Worm (Caenorhabditis elegans) whole organism, young adult: ENCODE data around the gene srbc-34.
A peak's percentile ranks its signal among the peaks of the same experiment; 100 is the strongest.

Source experiments
- B0019.2 ChIP-seq: fragments of 200-800 bp; sonication (Bioruptor generic); conservative IDR thresholded peaks from 2 replicates; pipeline ENCODE4 v1.3.6; 2022; ENCODE audit warnings: missing genetic modification reagents, missing genetic modification characterization, missing compliant biosample characterization
- B0035.1 ChIP-seq: sonication (generic microtip); optimal IDR thresholded peaks from 2 replicates; lab custom pipeline; 2016; ENCODE audit warnings: missing genetic modification characterization, mild to moderate bottlenecking, missing compliant biosample characterization, missing genotype, missing genetic modification reagents
- C06A6.2 ChIP-seq: fragments of 200-800 bp; sonication (Bioruptor generic); conservative IDR thresholded peaks from 2 replicates; pipeline ENCODE4 v1.3.6; 2022; ENCODE audit warnings: missing genetic modification characterization, missing compliant biosample characterization
- C17E4.6 ChIP-seq: fragments of 200-800 bp; sonication (Bioruptor generic); IDR thresholded peaks from 2 replicates; pipeline ENCODE4 v1.3.6; 2022; ENCODE audit warnings: missing genetic modification reagents, missing genetic modification characterization, missing compliant biosample characterization
- D2030.7 ChIP-seq: fragments of 200-800 bp; sonication (Bioruptor generic); IDR thresholded peaks from 2 replicates; pipeline ENCODE4 v1.3.6; 2022; ENCODE audit warnings: missing genetic modification reagents, missing genetic modification characterization, missing compliant biosample characterization
- F22D6.2 ChIP-seq: sonication (generic microtip); optimal IDR thresholded peaks from 2 replicates; lab custom pipeline; 2016; ENCODE audit warnings: mild to moderate bottlenecking, missing genetic modification characterization, missing compliant biosample characterization
- F33H1.4 ChIP-seq: fragments of 200-800 bp; sonication (Bioruptor generic); IDR thresholded peaks from 2 replicates; pipeline ENCODE4 v1.3.6; 2022; ENCODE audit warnings: missing genetic modification reagents, missing genetic modification characterization, missing compliant biosample characterization
- F52B5.7 ChIP-seq: sonication (generic microtip); optimal IDR thresholded peaks from 2 replicates; lab custom pipeline; 2016; ENCODE audit warnings: mild to moderate bottlenecking, missing genetic modification characterization, missing compliant biosample characterization
- K12H6.12 ChIP-seq: fragments of 200-800 bp; sonication (Bioruptor generic); optimal IDR thresholded peaks from 2 replicates; lab custom pipeline; 2018; ENCODE audit warnings: mild to moderate bottlenecking, missing genetic modification characterization, missing compliant biosample characterization
- T26A5.8 ChIP-seq: sonication (generic microtip); optimal IDR thresholded peaks from 2 replicates; lab custom pipeline; 2016; ENCODE audit warnings: missing genetic modification characterization, missing compliant biosample characterization
- Y53G8AR.9 ChIP-seq: fragments of 200-800 bp; sonication (Bioruptor generic); conservative IDR thresholded peaks from 2 replicates; pipeline ENCODE4 v1.3.6; 2022; ENCODE audit warnings: missing genetic modification reagents, missing genetic modification characterization, missing compliant biosample characterization
- Y56A3A.18 ChIP-seq: fragments of 200-800 bp; sonication (Bioruptor generic); IDR thresholded peaks from 2 replicates; pipeline ENCODE4 v1.3.6; 2022; ENCODE audit warnings: missing genetic modification reagents, missing genetic modification characterization, missing compliant biosample characterization
- Y95B8A.8 ChIP-seq: fragments of 200-800 bp; sonication (Bioruptor generic); IDR thresholded peaks from 2 replicates; pipeline ENCODE4 v1.3.6; 2022; ENCODE audit warnings: missing genetic modification reagents, missing genetic modification characterization, missing compliant biosample characterization
- aptf-2 ChIP-seq: fragments of 200-800 bp; sonication (Bioruptor generic); conservative IDR thresholded peaks from 2 replicates; pipeline ENCODE4 v1.3.6; 2022; ENCODE audit warnings: missing genetic modification reagents, missing genetic modification characterization, missing compliant biosample characterization
- atf-7 ChIP-seq: sonication (generic microtip); optimal IDR thresholded peaks from 2 replicates; lab custom pipeline; 2017; ENCODE audit warnings: mild to moderate bottlenecking, missing genetic modification characterization, missing compliant biosample characterization
- attf-3 ChIP-seq: fragments of 200-800 bp; sonication (Bioruptor generic); conservative IDR thresholded peaks from 2 replicates; pipeline ENCODE4 v1.3.6; 2022; ENCODE audit warnings: missing genetic modification reagents, missing genetic modification characterization, missing compliant biosample characterization
- attf-5 ChIP-seq: fragments of 200-800 bp; sonication (Bioruptor generic); optimal IDR thresholded peaks from 2 replicates; lab custom pipeline; 2018; ENCODE audit warnings: mild to moderate bottlenecking, missing genetic modification characterization, missing compliant biosample characterization
- attf-6 ChIP-seq: fragments of 200-800 bp; sonication (Bioruptor generic); IDR thresholded peaks from 2 replicates; pipeline ENCODE4 v1.3.6; 2022; ENCODE audit warnings: missing genetic modification reagents, missing genetic modification characterization, missing compliant biosample characterization
- bed-1 ChIP-seq: fragments of 200-800 bp; sonication (Bioruptor generic); IDR thresholded peaks from 2 replicates; pipeline ENCODE4 v1.3.6; 2022; ENCODE audit warnings: missing genetic modification reagents, missing genetic modification characterization, missing compliant biosample characterization
- bed-2 ChIP-seq: fragments of 200-800 bp; sonication (Bioruptor generic); IDR thresholded peaks from 2 replicates; pipeline ENCODE4 v1.3.6; 2022; ENCODE audit warnings: missing genetic modification reagents, missing genetic modification characterization, missing compliant biosample characterization
- ceh-100 ChIP-seq: fragments of 200-800 bp; sonication (Bioruptor generic); IDR thresholded peaks from 2 replicates; pipeline ENCODE4 v1.3.6; 2022; ENCODE audit warnings: missing genetic modification reagents, missing genetic modification characterization, missing compliant biosample characterization
- ceh-58 ChIP-seq: fragments of 200-800 bp; sonication (Bioruptor generic); IDR thresholded peaks from 2 replicates; pipeline ENCODE4 v1.3.6; 2022; ENCODE audit warnings: missing genetic modification characterization, missing compliant biosample characterization
- ceh-79 ChIP-seq: sonication (generic microtip); optimal IDR thresholded peaks from 2 replicates; lab custom pipeline; 2017; ENCODE audit warnings: mild to moderate bottlenecking, missing genetic modification characterization, missing compliant biosample characterization
- die-1 ChIP-seq: sonication (generic microtip); optimal IDR thresholded peaks from 2 replicates; lab custom pipeline; 2016; ENCODE audit warnings: missing genotype, mild to moderate bottlenecking, missing genetic modification characterization, missing compliant biosample characterization
- dox-1 ChIP-seq: fragments of 200-800 bp; sonication (Bioruptor generic); IDR thresholded peaks from 2 replicates; pipeline ENCODE4 v1.3.6; 2022; ENCODE audit warnings: missing genetic modification reagents, missing genetic modification characterization, missing compliant biosample characterization
- dpl-1 ChIP-seq: fragments of 150-350 bp; optimal IDR thresholded peaks from 2 replicates; lab custom pipeline; 2014; ENCODE audit warnings: missing biosample characterization, missing genetic modification reagents, missing genetic modification characterization
- egl-44 ChIP-seq: fragments of 200-800 bp; sonication (Bioruptor generic); IDR thresholded peaks from 2 replicates; pipeline ENCODE4 v1.3.6; 2022; ENCODE audit warnings: missing genetic modification reagents, missing genetic modification characterization, missing compliant biosample characterization
- ets-4 ChIP-seq: fragments of 200-800 bp; sonication (Bioruptor generic); optimal IDR thresholded peaks from 2 replicates; lab custom pipeline; 2018; ENCODE audit warnings: mild to moderate bottlenecking, missing genetic modification characterization, missing compliant biosample characterization
- gei-17 ChIP-seq: fragments of 200-800 bp; sonication (Bioruptor generic); optimal IDR thresholded peaks from 2 replicates; lab custom pipeline; 2018; ENCODE audit warnings: mild to moderate bottlenecking, missing genetic modification characterization, missing compliant biosample characterization
- hrde-1 ChIP-seq: sonication (generic microtip); optimal IDR thresholded peaks from 2 replicates; lab custom pipeline; 2016; ENCODE audit warnings: missing genetic modification characterization, mild to moderate bottlenecking, missing compliant biosample characterization, moderate library complexity, missing genotype, missing genetic modification reagents, borderline replicate concordance
- hsf-1 ChIP-seq: fragments of 200-800 bp; sonication (Bioruptor generic); IDR thresholded peaks from 2 replicates; pipeline ENCODE4 v1.3.6; 2022; ENCODE audit warnings: missing genetic modification reagents, missing genetic modification characterization, missing compliant biosample characterization
- lin-26 ChIP-seq: fragments of 200-800 bp; sonication (Bioruptor generic); IDR thresholded peaks from 2 replicates; pipeline ENCODE4 v1.3.6; 2022; ENCODE audit warnings: missing genetic modification reagents, missing genetic modification characterization, missing compliant biosample characterization
- lin-35 ChIP-seq, 3 experiments: fragments of 150-350 bp in 2 of 3; sonication (generic microtip) in 1 of 3; optimal IDR thresholded peaks; 2 replicates each; lab custom pipeline; 2014 to 2018; ENCODE audit warnings: missing biosample characterization in 3 of 3, missing genetic modification characterization in 3 of 3, missing genetic modification reagents in 3 of 3
- lin-54 ChIP-seq: fragments of 200-800 bp; sonication (Bioruptor generic); optimal IDR thresholded peaks from 2 replicates; lab custom pipeline; 2018; ENCODE audit warnings: mild to moderate bottlenecking, missing genetic modification characterization, missing compliant biosample characterization
- lir-1 ChIP-seq: fragments of 200-800 bp; sonication (Bioruptor generic); conservative IDR thresholded peaks from 2 replicates; pipeline ENCODE4 v1.3.6; 2022; ENCODE audit warnings: missing genetic modification reagents, missing genetic modification characterization, missing compliant biosample characterization
- madf-3 ChIP-seq: fragments of 200-800 bp; sonication (Bioruptor generic); IDR thresholded peaks from 2 replicates; pipeline ENCODE4 v1.3.6; 2022; ENCODE audit warnings: missing genetic modification reagents, missing genetic modification characterization, missing compliant biosample characterization
- madf-6 ChIP-seq: fragments of 200-800 bp; sonication (Bioruptor generic); IDR thresholded peaks from 2 replicates; pipeline ENCODE4 v1.3.6; 2022; ENCODE audit warnings: missing genetic modification reagents, missing genetic modification characterization, missing compliant biosample characterization
- madf-8 ChIP-seq: fragments of 200-800 bp; sonication (Bioruptor generic); conservative IDR thresholded peaks from 2 replicates; pipeline ENCODE4 v1.3.6; 2022; ENCODE audit warnings: missing genetic modification reagents, missing genetic modification characterization, missing compliant biosample characterization
- mcd-1 ChIP-seq: fragments of 200-800 bp; sonication (Bioruptor generic); IDR thresholded peaks from 2 replicates; pipeline ENCODE4 v1.3.6; 2022; ENCODE audit warnings: missing genetic modification reagents, missing genetic modification characterization, missing compliant biosample characterization
- mel-28 ChIP-seq: sonication (generic microtip); optimal IDR thresholded peaks from 2 replicates; lab custom pipeline; 2016; ENCODE audit warnings: borderline replicate concordance, mild to moderate bottlenecking, missing genetic modification characterization, missing compliant biosample characterization
- nhr-27 ChIP-seq: fragments of 200-800 bp; sonication (Bioruptor generic); optimal IDR thresholded peaks from 2 replicates; lab custom pipeline; 2018; ENCODE audit warnings: mild to moderate bottlenecking, missing genetic modification characterization, moderate library complexity, missing compliant biosample characterization
- snpc-1.1 ChIP-seq: sonication (generic microtip); optimal IDR thresholded peaks from 2 replicates; lab custom pipeline; 2017; ENCODE audit warnings: missing genetic modification characterization, mild to moderate bottlenecking, missing compliant biosample characterization, antibody characterized with exemption, moderate library complexity, missing genotype, missing genetic modification reagents; ENCODE audit not compliant: insufficient read depth
- sptf-2 ChIP-seq: fragments of 200-800 bp; sonication (Bioruptor generic); optimal IDR thresholded peaks from 2 replicates; lab custom pipeline; 2018; ENCODE audit warnings: mild to moderate bottlenecking, missing genetic modification characterization, missing compliant biosample characterization
- unc-130 ChIP-seq: sonication (generic microtip); optimal IDR thresholded peaks from 2 replicates; lab custom pipeline; 2016; ENCODE audit warnings: missing genetic modification reagents, missing genetic modification characterization, missing compliant biosample characterization
- unc-62 ChIP-seq: fragments of 150-350 bp; optimal IDR thresholded peaks from 2 replicates; lab custom pipeline; 2014; ENCODE audit warnings: missing biosample characterization, missing genetic modification reagents, missing genetic modification characterization
- ztf-25 ChIP-seq: fragments of 200-800 bp; sonication (Bioruptor generic); IDR thresholded peaks from 2 replicates; pipeline ENCODE4 v1.3.6; 2022; ENCODE audit warnings: missing genetic modification reagents, missing genetic modification characterization, missing compliant biosample characterization
- ztf-26 ChIP-seq: sonication (generic microtip); optimal IDR thresholded peaks from 2 replicates; lab custom pipeline; 2017; ENCODE audit warnings: missing genetic modification characterization, missing compliant biosample characterization
- ztf-3 ChIP-seq: fragments of 200-800 bp; sonication (Bioruptor generic); optimal IDR thresholded peaks from 2 replicates; lab custom pipeline; 2018; ENCODE audit warnings: mild to moderate bottlenecking, missing genetic modification characterization, missing compliant biosample characterization
- ztf-6 ChIP-seq: fragments of 200-800 bp; sonication (Bioruptor generic); IDR thresholded peaks from 2 replicates; pipeline ENCODE4 v1.3.6; 2022; ENCODE audit warnings: missing genetic modification reagents, missing genetic modification characterization, missing compliant biosample characterization

Gene srbc-34

DNA sequence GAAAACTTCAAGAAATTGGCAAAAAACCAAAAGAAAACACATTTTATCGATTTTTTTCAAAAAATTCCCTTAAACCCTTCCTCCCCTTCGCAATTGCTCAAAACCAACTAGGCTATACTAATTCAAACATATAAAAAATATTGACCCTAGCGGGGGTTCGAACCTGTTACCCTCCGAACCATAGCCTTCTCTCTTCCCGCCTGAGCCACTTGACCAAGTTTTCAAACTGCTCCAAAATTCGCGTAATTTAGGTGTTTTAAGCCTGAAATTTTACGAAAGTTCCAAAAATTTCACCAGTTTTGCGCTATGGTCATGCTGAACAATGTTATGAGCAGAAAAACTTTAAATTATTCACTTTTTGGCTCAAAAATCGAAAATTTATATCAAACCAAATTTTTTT, 28.3 kb downstream of the srbc-34 start (continued):
- TF ChIP-seq madf-6, result peak; percentile 34; the same call in 1 of the 2 replicates
- TF ChIP-seq atf-7 (tag; lab: Kevin White, UChicago), result no peak
- no peak for TF ChIP-seq F22D6.2 (tag; lab: Kevin White, UChicago)
- no peak for TF ChIP-seq ztf-3 (GFP tag; lab: Kevin White, UChicago)
- no peak for TF ChIP-seq ceh-58 (GFP tag; lab: Robert Waterston, UW)
- TF ChIP-seq attf-5, result peak; percentile 7
- TF ChIP-seq attf-3, result no peak
- TF ChIP-seq D2030.7 (GFP tag; lab: Robert Waterston, UW), result 0 out of 2 replicates have a peak, but pooled peaks have one; percentile 8
- TF ChIP-seq lin-35 (GFP tag; optimal IDR thresholded peaks at IDR 0.05; lab: Kevin White, UChicago), result no peak
- no peak for TF ChIP-seq Y56A3A.18 (GFP tag; lab: Robert Waterston, UW)
- TF ChIP-seq lin-26 (GFP tag; lab: Robert Waterston, UW), result peak; percentile 42; the same call in 1 of the 2 replicates
- no peak for TF ChIP-seq B0035.1
- peak; percentile 45; the same call in 1 of the 2 replicates for TF ChIP-seq Y53G8AR.9 (GFP tag; lab: Robert Waterston, UW)
- TF ChIP-seq T26A5.8 (tag; lab: Kevin White, UChicago), result no peak
- no peak for TF ChIP-seq gei-17 (GFP tag; lab: Kevin White, UChicago)
- TF ChIP-seq K12H6.12 (tag; lab: Kevin White, UChicago), result no peak
- no peak for TF ChIP-seq ztf-6 (GFP tag; lab: Robert Waterston, UW)
- TF ChIP-seq lir-1, result no peak
- TF ChIP-seq madf-8 (GFP tag; lab: Robert Waterston, UW), result no peak
- no peak for TF ChIP-seq die-1
- no peak for TF ChIP-seq ceh-100 (GFP tag; lab: Robert Waterston, UW)
- TF ChIP-seq F33H1.4 (GFP tag; lab: Robert Waterston, UW), result no peak
- peak; percentile 4 for TF ChIP-seq F52B5.7 (tag; lab: Kevin White, UChicago)
- no peak for TF ChIP-seq bed-1 (GFP tag; lab: Robert Waterston, UW)
- TF ChIP-seq ztf-25, result 0 out of 2 replicates have a peak, but pooled peaks have one; percentile 5
- no peak for TF ChIP-seq B0019.2 (GFP tag; lab: Robert Waterston, UW)
- TF ChIP-seq dpl-1 (GFP tag; lab: Kevin White, UChicago), result no peak
- TF ChIP-seq nhr-27 (tag; lab: Kevin White, UChicago), result no peak
- TF ChIP-seq bed-2 (GFP tag; lab: Robert Waterston, UW), result no peak
- TF ChIP-seq ets-4, result no peak
- no peak for TF ChIP-seq lin-54
- TF ChIP-seq mel-28 (tag; lab: Kevin White, UChicago), result no peak
- TF ChIP-seq aptf-2 (GFP tag; lab: Robert Waterston, UW), result no peak
- TF ChIP-seq unc-62 (GFP tag; lab: Kevin White, UChicago), result no peak
- no peak for TF ChIP-seq C17E4.6
- no peak for TF ChIP-seq ceh-79 (tag; lab: Kevin White, UChicago)
- no peak for TF ChIP-seq Y95B8A.8 (GFP tag; lab: Robert Waterston, UW)
- TF ChIP-seq sptf-2 (GFP tag; lab: Kevin White, UChicago), result no peak
- TF ChIP-seq ztf-26 (tag; lab: Kevin White, UChicago), result no peak
- TF ChIP-seq unc-130 (GFP tag; lab: Kevin White, UChicago), result no peak
- TF ChIP-seq mcd-1 (GFP tag; lab: Robert Waterston, UW), result no peak
- 0 out of 2 replicates have a peak, but pooled peaks have one; percentile 37 for TF ChIP-seq attf-6
- TF ChIP-seq hrde-1 (tag; lab: Kevin White, UChicago), result no peak
- TF ChIP-seq snpc-1.1 (tag; lab: Kevin White, UChicago), result no peak
- no peak for TF ChIP-seq dox-1 (GFP tag; lab: Robert Waterston, UW)
- TF ChIP-seq madf-3 (GFP tag; lab: Robert Waterston, UW), result no peak
- TF ChIP-seq hsf-1 (GFP tag; lab: Robert Waterston, UW), result no peak
- TF ChIP-seq egl-44 (GFP tag; lab: Robert Waterston, UW), result no peak
- TF ChIP-seq C06A6.2 (GFP tag; lab: Robert Waterston, UW), result no peak
